Worm (Caenorhabditis elegans): Measurements from ENCODE around the gene Y37D8A.29.

Gene Y37D8A.29

ce11 chrIII:12856628-12857027, 34.9 kb downstream of the Y37D8A.29 start, which contains the start of gene Y37D8A.26:
Y37D8A.26 (minus strand) TSS chrIII:12856728.
- no peak for TF ChIP-seq skn-1 (tag; optimal IDR thresholded peaks at IDR 0.05)
- TF ChIP-seq unc-39 (tag; optimal IDR thresholded peaks at IDR 0.05): no peak
- TF ChIP-seq lin-11 (tag; optimal IDR thresholded peaks at IDR 0.05): no peak
- no peak for TF ChIP-seq nhr-21 (tag; optimal IDR thresholded peaks at IDR 0.05)
- no peak for TF ChIP-seq peb-1 (tag; optimal IDR thresholded peaks at IDR 0.05)
- TF ChIP-seq F13H6.1 (tag; optimal IDR thresholded peaks at IDR 0.05): no peak
- TF ChIP-seq nhr-25 (tag; optimal IDR thresholded peaks at IDR 0.05): no peak
- TF ChIP-seq sma-9 (GFP tag; optimal IDR thresholded peaks at IDR 0.05): no peak
- no peak for TF ChIP-seq sma-9 (tag; optimal IDR thresholded peaks at IDR 0.05)
- no peak for TF ChIP-seq R02D3.7 (tag; optimal IDR thresholded peaks at IDR 0.05)
- TF ChIP-seq nhr-11 (tag; optimal IDR thresholded peaks at IDR 0.05): no peak
- no peak for TF ChIP-seq nhr-12 (tag; optimal IDR thresholded peaks at IDR 0.05)
- TF ChIP-seq ceh-82 (tag; optimal IDR thresholded peaks at IDR 0.05): no peak
- no peak for TF ChIP-seq ztf-11 (tag; optimal IDR thresholded peaks at IDR 0.05)
- no peak for TF ChIP-seq lsy-2 (tag; optimal IDR thresholded peaks at IDR 0.05)
- no peak for TF ChIP-seq unc-62 (GFP tag; optimal IDR thresholded peaks at IDR 0.05)
- no peak for TF ChIP-seq sem-4 (tag; optimal IDR thresholded peaks at IDR 0.05)

- TF ChIP-seq ceh-16 (tag; optimal IDR thresholded peaks at IDR 0.05) (no peak), unc-55 (GFP tag; optimal IDR thresholded peaks at IDR 0.05) (no peak), nhr-129 (tag; optimal IDR thresholded peaks at IDR 0.05) (no peak), unc-39 (tag; optimal IDR thresholded peaks at IDR 0.05) (no peak), R02D3.7 (tag; optimal IDR thresholded peaks at IDR 0.05) (no peak), elt-3 (tag; optimal IDR thresholded peaks at IDR 0.05) (no peak), sem-4 (tag; optimal IDR thresholded peaks at IDR 0.05) (no peak), nhr-237 (tag; optimal IDR thresholded peaks at IDR 0.05) (no peak), crh-2 (tag; optimal IDR thresholded peaks at IDR 0.05) (no peak)
Observed at ce11 chrIII:12855394-12855793, 36.1 kb downstream of the Y37D8A.29 start, which contains the start of gene Y37D8A.5. Y37D8A.5 (minus strand) TSS chrIII:12855494.

ce11 chrIII:12851034-12851433, 40.4 kb downstream of the Y37D8A.29 start:
- TF ChIP-seq mbf-1 (tag; optimal IDR thresholded peaks at IDR 0.05) (no peak), fos-1 (tag; optimal IDR thresholded peaks at IDR 0.05) (peak; percentile 54), nhr-23 (tag; optimal IDR thresholded peaks at IDR 0.05) (no peak), ztf-1 (GFP tag; conservative IDR thresholded peaks at IDR 0.05) (no peak), nhr-6 (tag; optimal IDR thresholded peaks at IDR 0.05) (no peak), ceh-16 (tag; optimal IDR thresholded peaks at IDR 0.05) (no peak), egl-27 (tag; optimal IDR thresholded peaks at IDR 0.05) (peak; percentile 2), elt-3 (tag; optimal IDR thresholded peaks at IDR 0.05) (no peak), peb-1 (tag; optimal IDR thresholded peaks at IDR 0.05) (no peak), mdl-1 (tag; optimal IDR thresholded peaks at IDR 0.05) (no peak), nhr-77 (tag; optimal IDR thresholded peaks at IDR 0.05) (no peak), ZK546.5 (tag; optimal IDR thresholded peaks at IDR 0.05) (no peak), elt-1 (tag; optimal IDR thresholded peaks at IDR 0.05) (no peak), nhr-12 (tag; optimal IDR thresholded peaks at IDR 0.05) (no peak), unc-62 (GFP tag; optimal IDR thresholded peaks at IDR 0.05) (no peak), ama-1 (optimal IDR thresholded peaks at IDR 0.05) (no peak), nhr-11 (tag; optimal IDR thresholded peaks at IDR 0.05) (no peak), zag-1 (tag; optimal IDR thresholded peaks at IDR 0.05) (no peak), nhr-237 (tag; optimal IDR thresholded peaks at IDR 0.05) (no peak), gmeb-1 (tag; optimal IDR thresholded peaks at IDR 0.05) (no peak), aly-2 (tag; optimal IDR thresholded peaks at IDR 0.05) (no peak), lin-39 (tag; optimal IDR thresholded peaks at IDR 0.05) (no peak), nhr-25 (tag; optimal IDR thresholded peaks at IDR 0.05) (no peak), R02D3.7 (tag; optimal IDR thresholded peaks at IDR 0.05) (no peak), lin-13 (GFP tag; optimal IDR thresholded peaks at IDR 0.05) (no peak), ceh-82 (tag; optimal IDR thresholded peaks at IDR 0.05) (no peak), ztf-11 (tag; optimal IDR thresholded peaks at IDR 0.05) (no peak), C34F6.9 (tag; optimal IDR thresholded peaks at IDR 0.05) (no peak), dmd-4 (tag; optimal IDR thresholded peaks at IDR 0.05) (no peak), F13H6.1 (tag; optimal IDR thresholded peaks at IDR 0.05) (no peak), ztf-4 (tag; optimal IDR thresholded peaks at IDR 0.05) (no peak), sma-9 (GFP tag; optimal IDR thresholded peaks at IDR 0.05) (peak; percentile 8), sma-9 (tag; optimal IDR thresholded peaks at IDR 0.05) (no peak), skn-1 (tag; optimal IDR thresholded peaks at IDR 0.05) (no peak), nhr-10 (tag; optimal IDR thresholded peaks at IDR 0.05) (no peak), mab-5 (tag; optimal IDR thresholded peaks at IDR 0.05) (no peak), sem-4 (tag; optimal IDR thresholded peaks at IDR 0.05) (no peak), unc-39 (tag; optimal IDR thresholded peaks at IDR 0.05) (no peak), nhr-129 (tag; optimal IDR thresholded peaks at IDR 0.05) (no peak), Y55F3AM.14 (GFP tag; optimal IDR thresholded peaks at IDR 0.05) (no peak), nhr-21 (tag; optimal IDR thresholded peaks at IDR 0.05) (peak; percentile 29), sma-3 (GFP tag; optimal IDR thresholded peaks at IDR 0.05) (peak; percentile 7)
